Worm (Caenorhabditis elegans) whole organism, L1 larva: ENCODE data around the gene Y73B6BL.14.
A peak's percentile ranks its signal among the peaks of the same experiment; 100 is the strongest.
"Not testable (repeated sequence)": the region's sequence is repeated elsewhere in the genome, so short reads cannot be mapped to it uniquely, and the experiment has no call there.

Experiments used
- C04F5.9 ChIP-seq: sonication (generic microtip); optimal IDR thresholded peaks from 2 replicates; lab custom pipeline; 2016; ENCODE audit warnings: missing genetic modification characterization, missing compliant biosample characterization
- C16A3.4 ChIP-seq: fragments of 150-350 bp; optimal IDR thresholded peaks from 2 replicates; lab custom pipeline; 2014; ENCODE audit warnings: missing biosample characterization, missing genetic modification characterization
- Y116A8C.19 ChIP-seq: sonication (generic microtip); optimal IDR thresholded peaks from 2 replicates; lab custom pipeline; 2016; ENCODE audit warnings: missing compliant biosample characterization, missing genetic modification characterization, borderline replicate concordance
- aha-1 ChIP-seq: fragments of 150-350 bp; optimal IDR thresholded peaks from 2 replicates; lab custom pipeline; 2014; ENCODE audit warnings: missing biosample characterization, missing genetic modification characterization
- ceh-8 ChIP-seq: fragments of 200-800 bp; sonication (Bioruptor generic); optimal IDR thresholded peaks from 2 replicates; lab custom pipeline; 2018; ENCODE audit warnings: mild to moderate bottlenecking, missing genetic modification characterization, moderate library complexity, missing compliant biosample characterization
- ceh-88 ChIP-seq: fragments of 200-800 bp; sonication (Bioruptor generic); IDR thresholded peaks from 2 replicates; pipeline ENCODE4 v1.3.6; 2022; ENCODE audit warnings: missing genetic modification characterization, missing compliant biosample characterization
- ces-1 ChIP-seq: fragments of 150-350 bp; optimal IDR thresholded peaks from 2 replicates; lab custom pipeline; 2014; ENCODE audit warnings: missing biosample characterization, missing genetic modification reagents, missing genetic modification characterization
- dpl-1 ChIP-seq, 3 experiments: fragments of 150-350 bp in 2 of 3; sonication (generic microtip) in 1 of 3; optimal IDR thresholded peaks; 2 replicates each; lab custom pipeline; 2014 to 2017; ENCODE audit warnings: missing biosample characterization in 3 of 3, missing genetic modification characterization in 3 of 3, missing genetic modification reagents in 3 of 3
- dsc-1 ChIP-seq: sonication (generic microtip); optimal IDR thresholded peaks from 2 replicates; lab custom pipeline; 2016; ENCODE audit warnings: mild to moderate bottlenecking, missing genetic modification characterization, missing compliant biosample characterization
- efl-1 ChIP-seq, 4 experiments: fragments of 150-350 bp; optimal IDR thresholded peaks in 3 of 4; peaks in 1 of 4; 1 replicate in 1 of 4; 2 replicates in 3 of 4; lab custom pipeline; 2014; ENCODE audit warnings: missing biosample characterization in 2 of 4, missing genetic modification characterization in 2 of 4, missing genetic modification reagents in 2 of 4
- efl-3 ChIP-seq: fragments of 200-800 bp; sonication (Bioruptor generic); optimal IDR thresholded peaks from 2 replicates; lab custom pipeline; 2018; ENCODE audit warnings: mild to moderate bottlenecking, missing genetic modification characterization, missing compliant biosample characterization
- egl-27 ChIP-seq, 2 experiments: fragments of 150-350 bp in 1 of 2; sonication (generic microtip); optimal IDR thresholded peaks; 3 replicates each; lab custom pipeline; 2017 to 2018; ENCODE audit warnings: missing biosample characterization in 2 of 2, missing genetic modification characterization in 2 of 2, missing genetic modification reagents in 2 of 2
- elt-3 ChIP-seq, 6 experiments: fragments of 150-350 bp in 1 of 6; sonication (generic microtip); optimal IDR thresholded peaks; 2 replicates each; lab custom pipeline; 2017 to 2018; ENCODE audit warnings: missing biosample characterization in 6 of 6, missing genetic modification characterization in 6 of 6, inconsistent platforms in 1 of 6
- fkh-10 ChIP-seq: sonication (generic microtip); optimal IDR thresholded peaks from 2 replicates; lab custom pipeline; 2017; ENCODE audit warnings: missing biosample characterization, missing genetic modification reagents, missing genetic modification characterization
- fkh-8 ChIP-seq: sonication (generic microtip); optimal IDR thresholded peaks from 2 replicates; lab custom pipeline; 2016; ENCODE audit warnings: mild to moderate bottlenecking, missing genetic modification characterization, missing compliant biosample characterization
- grh-1 ChIP-seq: fragments of 200-800 bp; sonication (Bioruptor generic); IDR thresholded peaks from 2 replicates; pipeline ENCODE4 v1.3.6; 2022; ENCODE audit warnings: missing genetic modification reagents, missing genetic modification characterization, missing compliant biosample characterization
- hpl-2 ChIP-seq: fragments of 150-350 bp; optimal IDR thresholded peaks from 2 replicates; lab custom pipeline; 2014; ENCODE audit warnings: missing biosample characterization, missing genetic modification reagents, missing genetic modification characterization
- isw-1 ChIP-seq: fragments of 200-800 bp; sonication (Bioruptor generic); IDR thresholded peaks from 2 replicates; pipeline ENCODE4 v1.3.6; 2022; ENCODE audit warnings: missing genetic modification characterization, missing compliant biosample characterization
- lin-14 ChIP-seq: fragments of 200-800 bp; sonication (Bioruptor generic); optimal IDR thresholded peaks from 2 replicates; lab custom pipeline; 2018; ENCODE audit warnings: mild to moderate bottlenecking, missing genetic modification characterization, moderate library complexity, missing compliant biosample characterization
- lin-15B ChIP-seq: fragments of 150-350 bp; sonication (generic microtip); optimal IDR thresholded peaks from 3 replicates; lab custom pipeline; 2014; ENCODE audit warnings: missing biosample characterization, missing genetic modification characterization
- mep-1 ChIP-seq: fragments of 150-350 bp; optimal IDR thresholded peaks from 2 replicates; lab custom pipeline; 2014; ENCODE audit warnings: missing biosample characterization, missing genetic modification characterization
- nhr-11 ChIP-seq: fragments of 150-350 bp; optimal IDR thresholded peaks from 2 replicates; lab custom pipeline; 2014; ENCODE audit warnings: missing biosample characterization, missing genetic modification characterization
- nhr-12 ChIP-seq: sonication (generic microtip); optimal IDR thresholded peaks from 2 replicates; lab custom pipeline; 2017; ENCODE audit warnings: missing biosample characterization, missing genetic modification characterization
- nhr-20 ChIP-seq: sonication (generic microtip); optimal IDR thresholded peaks from 2 replicates; lab custom pipeline; 2016; ENCODE audit warnings: mild to moderate bottlenecking, missing genetic modification characterization, missing compliant biosample characterization
- nhr-237 ChIP-seq: fragments of 150-350 bp; optimal IDR thresholded peaks from 2 replicates; lab custom pipeline; 2014; ENCODE audit warnings: missing biosample characterization, missing genetic modification characterization
- nhr-71 ChIP-seq: sonication (generic microtip); optimal IDR thresholded peaks from 2 replicates; lab custom pipeline; 2016; ENCODE audit warnings: mild to moderate bottlenecking, missing genetic modification characterization, moderate library complexity, missing compliant biosample characterization
- nhr-77 ChIP-seq: fragments of 150-350 bp; optimal IDR thresholded peaks from 2 replicates; lab custom pipeline; 2014; ENCODE audit warnings: missing biosample characterization, missing genetic modification characterization
- nhr-84 ChIP-seq: sonication (generic microtip); optimal IDR thresholded peaks from 2 replicates; lab custom pipeline; 2017; ENCODE audit warnings: missing biosample characterization, missing genetic modification characterization
- pag-3 ChIP-seq: sonication (generic microtip); optimal IDR thresholded peaks from 2 replicates; lab custom pipeline; 2017; ENCODE audit warnings: missing genetic modification characterization, mild to moderate bottlenecking, missing compliant biosample characterization, antibody characterized with exemption, borderline replicate concordance; ENCODE audit not compliant: insufficient read depth
- pqm-1 ChIP-seq: sonication (generic microtip); optimal IDR thresholded peaks from 3 replicates; lab custom pipeline; 2017; ENCODE audit warnings: missing biosample characterization, missing genetic modification characterization
- sox-4 ChIP-seq: sonication (generic microtip); optimal IDR thresholded peaks from 2 replicates; lab custom pipeline; 2016; ENCODE audit warnings: missing genetic modification characterization, missing compliant biosample characterization
- sptf-1 ChIP-seq: fragments of 150-350 bp; optimal IDR thresholded peaks from 2 replicates; lab custom pipeline; 2014; ENCODE audit warnings: missing biosample characterization, missing genetic modification characterization
- unc-86 ChIP-seq: sonication (generic microtip); optimal IDR thresholded peaks from 2 replicates; lab custom pipeline; 2016; ENCODE audit warnings: missing genetic modification characterization, missing compliant biosample characterization
- vab-15 ChIP-seq: sonication (generic microtip); optimal IDR thresholded peaks from 2 replicates; lab custom pipeline; 2017; ENCODE audit warnings: missing genotype, mild to moderate bottlenecking, missing genetic modification characterization, missing compliant biosample characterization
- ztf-4 ChIP-seq: fragments of 150-350 bp; optimal IDR thresholded peaks from 2 replicates; lab custom pipeline; 2014; ENCODE audit warnings: missing biosample characterization, missing genetic modification characterization

Y73B6BL.14 gene

ce11 chrIV:6366032-6366431 lies 23.3 kb upstream of the Y73B6BL.14 start:
- TF ChIP-seq ces-1 (GFP tag; lab: Kevin White, UChicago) (peak; percentile 31), nhr-71 (peak; percentile 21), pag-3 (tag; lab: Kevin White, UChicago) (no peak), efl-1 (optimal IDR thresholded peaks at IDR 0.05; lab: Kevin White, UChicago) (no peak), efl-1 (GFP tag; optimal IDR thresholded peaks at IDR 0.05 in 1 of 2; lab: Kevin White, UChicago) (peak in 1 of 2 experiments; percentile 39), lin-14 (GFP tag; lab: Kevin White, UChicago) (peak; percentile 62), nhr-237 (no peak), fkh-10 (GFP tag; lab: Kevin White, UChicago) (peak; percentile 67)

ce11 chrIV:6365045-6365444 lies 22.3 kb upstream of the Y73B6BL.14 start, which contains the start of gene Y73B6BL.270:
Gene Y73B6BL.270 (plus strand): TSS chrIV:6365345.
- no peak for TF ChIP-seq sptf-1 (tag; lab: Kevin White, UChicago)
- TF ChIP-seq ceh-8 (GFP tag; lab: Kevin White, UChicago) = no peak
- TF ChIP-seq vab-15 (tag; lab: Kevin White, UChicago) = no peak
- no peak for TF ChIP-seq Y116A8C.19 (tag; lab: Kevin White, UChicago)
- TF ChIP-seq lin-15B (tag; lab: Kevin White, UChicago) = no peak
- no peak for TF ChIP-seq pqm-1 (tag; lab: Kevin White, UChicago)
- no peak for TF ChIP-seq unc-86
- TF ChIP-seq, all 84 proteins: peak for 0

- TF ChIP-seq efl-1 (optimal IDR thresholded peaks at IDR 0.05; lab: Kevin White, UChicago) (no peak), efl-1 (GFP tag; optimal IDR thresholded peaks at IDR 0.05 in 1 of 2; lab: Kevin White, UChicago) (peak in 1 of 2 experiments; percentile 72), dsc-1 (no peak), egl-27 (tag; optimal IDR thresholded peaks at IDR 0.05; lab: Kevin White, UChicago) (no peak), nhr-11 (tag; lab: Kevin White, UChicago) (no peak), C04F5.9 (tag; lab: Kevin White, UChicago) (no peak), isw-1 (GFP tag; lab: Robert Waterston, UW) (no peak), hpl-2 (GFP tag; lab: Kevin White, UChicago) (no peak), efl-3 (GFP tag; lab: Kevin White, UChicago) (no peak), grh-1 (no peak), nhr-77 (tag; lab: Kevin White, UChicago) (no peak), nhr-237 (no peak), elt-3 (tag; optimal IDR thresholded peaks at IDR 0.05; lab: Kevin White, UChicago) (no peak), fkh-10 (GFP tag; lab: Kevin White, UChicago) (peak; percentile 22)
- TF ChIP-seq, all 84 proteins: peak for 2
These were observed 20.8 kb upstream of the Y73B6BL.14 start for ce11 chrIV:6363604-6364003.

DNA sequence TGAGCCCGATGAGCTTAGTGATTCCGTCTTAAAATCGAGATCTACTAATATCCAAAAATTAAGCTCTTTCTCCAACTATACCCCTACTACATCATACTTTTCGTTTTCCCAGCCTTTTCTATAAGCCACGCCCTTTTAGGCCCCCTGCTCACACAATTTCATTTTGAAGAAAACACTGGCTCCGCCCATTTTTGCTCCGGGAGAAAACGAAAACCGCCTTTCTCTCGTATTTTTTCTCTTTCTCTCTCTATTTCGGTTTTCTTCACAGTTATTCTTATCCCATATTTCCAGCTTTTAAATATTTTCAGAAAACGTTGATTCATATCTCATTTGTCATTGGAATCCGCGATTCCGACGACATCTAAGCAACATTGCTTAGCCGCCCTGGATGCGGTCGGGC lies 18.9 kb upstream of the Y73B6BL.14 start, which contains the start of gene Y73B6BL.47:
Y73B6BL.47 (plus strand) TSS at position 301 of the 400 bp plus-strand sequence.
- TF ChIP-seq sox-4 (tag; lab: Kevin White, UChicago) (no peak), elt-3 (tag; optimal IDR thresholded peaks at IDR 0.05; lab: Kevin White, UChicago) (no peak), nhr-12 (tag; lab: Kevin White, UChicago) (no peak), dpl-1 (GFP tag; optimal IDR thresholded peaks at IDR 0.05; lab: Kevin White, UChicago) (no peak), ztf-4 (tag; lab: Kevin White, UChicago) (no peak), nhr-71 (no peak), sptf-1 (tag; lab: Kevin White, UChicago) (no peak), ceh-88 (GFP tag; lab: Robert Waterston, UW) (no peak), nhr-20 (tag; lab: Kevin White, UChicago) (no peak), vab-15 (tag; lab: Kevin White, UChicago) (no peak), C16A3.4 (tag; lab: Kevin White, UChicago) (no peak), mep-1 (tag; lab: Kevin White, UChicago) (no peak), nhr-84 (no peak)
- TF ChIP-seq, all 84 proteins: peak for 0

DNA sequence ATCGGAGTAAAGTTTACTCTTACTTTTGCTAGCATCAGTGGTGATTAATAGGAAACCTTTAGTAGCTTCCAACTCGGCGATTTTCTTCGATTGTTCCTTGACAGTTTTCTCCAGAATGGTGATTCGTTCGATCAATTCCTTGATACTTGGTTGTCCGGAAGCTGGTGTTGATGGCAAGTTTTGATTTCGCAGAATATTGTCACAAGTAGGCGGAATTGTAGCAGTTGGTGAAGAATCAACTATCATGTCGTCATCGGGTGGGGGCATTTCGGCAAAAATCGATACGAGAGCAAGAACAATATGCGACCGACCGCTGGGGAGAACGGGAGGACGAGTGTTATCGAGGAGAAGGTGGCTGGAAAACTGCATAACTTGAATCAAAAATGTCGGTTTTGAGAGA lies 4.4 kb upstream of the Y73B6BL.14 start, which contains the start of gene Y73B6BL.289:
Y73B6BL.289 (plus strand) TSS at position 301 of the 400 bp plus-strand sequence.
- TF ChIP-seq aha-1; vab-15 (tag; lab: Kevin White, UChicago); fkh-8 (tag; lab: Kevin White, UChicago): not testable (repeated sequence)
